Worm (Caenorhabditis elegans) whole organism, late embryonic: ENCODE results near the gene F23F12.13.
A peak's percentile ranks its signal among the peaks of the same experiment; 100 is the strongest.

Source experiments
- T23F11.4 ChIP-seq: fragments of 200-800 bp; sonication (Bioruptor generic); optimal IDR thresholded peaks from 2 replicates; lab custom pipeline; 2018; ENCODE audit warnings: mild to moderate bottlenecking, missing genetic modification characterization, missing compliant biosample characterization
- ahr-1 ChIP-seq: sonication (generic microtip); optimal IDR thresholded peaks from 2 replicates; lab custom pipeline; 2016; ENCODE audit warnings: missing genetic modification characterization, missing compliant biosample characterization
- ceh-14 ChIP-seq: sonication (generic microtip); optimal IDR thresholded peaks from 2 replicates; lab custom pipeline; 2016; ENCODE audit warnings: missing genotype, missing genetic modification characterization, missing compliant biosample characterization
- ceh-19 ChIP-seq: fragments of 200-800 bp; sonication (Bioruptor generic); optimal IDR thresholded peaks from 2 replicates; lab custom pipeline; 2018; ENCODE audit warnings: mild to moderate bottlenecking, missing genetic modification characterization, missing compliant biosample characterization
- ceh-24 ChIP-seq: sonication (generic microtip); optimal IDR thresholded peaks from 2 replicates; lab custom pipeline; 2016; ENCODE audit warnings: mild to moderate bottlenecking, missing genetic modification characterization, missing compliant biosample characterization
- ceh-45 ChIP-seq: fragments of 200-800 bp; sonication (Bioruptor generic); IDR thresholded peaks from 2 replicates; pipeline ENCODE4 v1.3.6; 2022; ENCODE audit warnings: missing genetic modification reagents, missing genetic modification characterization, missing compliant biosample characterization
- ceh-9 ChIP-seq: sonication (generic microtip); optimal IDR thresholded peaks from 2 replicates; lab custom pipeline; 2016; ENCODE audit warnings: mild to moderate bottlenecking, missing genetic modification characterization, inconsistent platforms, missing compliant biosample characterization
- che-1 ChIP-seq: sonication (generic microtip); optimal IDR thresholded peaks from 2 replicates; lab custom pipeline; 2016; ENCODE audit warnings: mild to moderate bottlenecking, missing genetic modification characterization, missing compliant biosample characterization
- dve-1 ChIP-seq: sonication (generic microtip); optimal IDR thresholded peaks from 2 replicates; lab custom pipeline; 2017; ENCODE audit warnings: antibody characterized with exemption, mild to moderate bottlenecking, missing genetic modification characterization, missing compliant biosample characterization
- elt-4 ChIP-seq: sonication (generic microtip); optimal IDR thresholded peaks from 2 replicates; lab custom pipeline; 2016; ENCODE audit warnings: missing genetic modification characterization, missing compliant biosample characterization
- ets-4 ChIP-seq: sonication (generic microtip); optimal IDR thresholded peaks from 2 replicates; lab custom pipeline; 2016; ENCODE audit warnings: missing genetic modification characterization, missing compliant biosample characterization
- fax-1 ChIP-seq: sonication (generic microtip); optimal IDR thresholded peaks from 2 replicates; lab custom pipeline; 2016; ENCODE audit warnings: missing genotype, missing genetic modification characterization, missing compliant biosample characterization
- fkh-6 ChIP-seq: sonication (generic microtip); optimal IDR thresholded peaks from 2 replicates; lab custom pipeline; 2016; ENCODE audit warnings: missing genetic modification characterization, missing compliant biosample characterization
- gmeb-2 ChIP-seq: sonication (generic microtip); optimal IDR thresholded peaks from 2 replicates; lab custom pipeline; 2016; ENCODE audit warnings: missing genetic modification characterization, inconsistent platforms, missing compliant biosample characterization
- madf-2 ChIP-seq: sonication (generic microtip); optimal IDR thresholded peaks from 2 replicates; lab custom pipeline; 2017; ENCODE audit warnings: missing genetic modification characterization, missing compliant biosample characterization
- npax-4 ChIP-seq: sonication (generic microtip); optimal IDR thresholded peaks from 2 replicates; lab custom pipeline; 2016; ENCODE audit warnings: missing genetic modification characterization, missing compliant biosample characterization
- pag-3 ChIP-seq: sonication (generic microtip); optimal IDR thresholded peaks from 2 replicates; lab custom pipeline; 2016; ENCODE audit warnings: missing compliant biosample characterization, missing genetic modification characterization, borderline replicate concordance
- pqm-1 ChIP-seq: sonication (generic microtip); optimal IDR thresholded peaks from 2 replicates; lab custom pipeline; 2016; ENCODE audit warnings: missing genetic modification characterization, missing compliant biosample characterization
- ref-2 ChIP-seq: sonication (generic microtip); optimal IDR thresholded peaks from 2 replicates; lab custom pipeline; 2016; ENCODE audit warnings: missing genetic modification characterization, missing compliant biosample characterization
- rnt-1 ChIP-seq: sonication (generic microtip); optimal IDR thresholded peaks from 2 replicates; lab custom pipeline; 2016; ENCODE audit warnings: missing genetic modification characterization, missing compliant biosample characterization
- sdc-2 ChIP-seq: sonication (generic microtip); optimal IDR thresholded peaks from 2 replicates; lab custom pipeline; 2016; ENCODE audit warnings: missing genotype, missing genetic modification characterization, missing compliant biosample characterization
- sox-2 ChIP-seq: fragments of 200-800 bp; sonication (Bioruptor generic); IDR thresholded peaks from 2 replicates; pipeline ENCODE4 v1.3.6; 2022; ENCODE audit warnings: missing genetic modification reagents, missing genetic modification characterization, missing compliant biosample characterization
- tbx-7 ChIP-seq: sonication (generic microtip); optimal IDR thresholded peaks from 2 replicates; lab custom pipeline; 2016; ENCODE audit warnings: missing genotype, missing genetic modification characterization, missing compliant biosample characterization
- ttx-3 ChIP-seq: sonication (generic microtip); optimal IDR thresholded peaks from 2 replicates; lab custom pipeline; 2016; ENCODE audit warnings: missing genetic modification reagents, missing genetic modification characterization, missing compliant biosample characterization
- unc-42 ChIP-seq: sonication (generic microtip); optimal IDR thresholded peaks from 2 replicates; lab custom pipeline; 2016; ENCODE audit warnings: missing genotype, missing genetic modification characterization, missing compliant biosample characterization
- unc-55 ChIP-seq: sonication (generic microtip); optimal IDR thresholded peaks from 2 replicates; lab custom pipeline; 2017; ENCODE audit warnings: missing biosample characterization, missing genetic modification reagents, missing genetic modification characterization
- ztf-16 ChIP-seq: sonication (generic microtip); optimal IDR thresholded peaks from 2 replicates; lab custom pipeline; 2017; ENCODE audit warnings: missing genetic modification characterization, missing compliant biosample characterization

Gene F23F12.13

DNA sequence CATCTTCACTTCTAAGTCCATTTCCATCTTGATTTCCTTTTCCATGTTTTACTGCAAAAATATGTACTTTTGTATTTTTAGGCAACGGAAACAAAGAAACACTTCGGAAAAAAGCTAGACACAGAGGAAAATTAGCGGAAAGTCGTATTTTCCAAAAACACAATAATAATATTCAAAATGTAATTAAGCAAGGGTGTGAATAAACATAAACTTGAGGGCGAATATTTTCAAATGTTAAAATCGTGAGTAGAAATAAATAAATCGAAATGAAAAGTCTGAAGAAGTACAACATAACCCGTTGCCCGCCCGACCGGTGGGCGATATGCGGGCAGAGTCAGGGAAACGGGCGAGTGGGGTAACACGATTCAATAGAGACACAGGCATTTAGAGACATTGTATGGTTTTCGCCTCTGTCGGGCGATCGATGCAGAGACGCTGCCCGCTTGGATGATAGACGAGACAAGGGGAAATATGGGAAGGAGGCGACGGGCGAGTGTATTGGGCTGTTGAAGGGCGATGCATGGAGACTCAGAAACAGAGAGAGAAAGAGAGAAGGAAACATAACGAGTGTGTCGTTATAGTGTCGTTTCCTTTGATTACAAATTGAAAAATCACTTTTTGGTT, 41.6 kb downstream of the F23F12.13 start, which contains the start of gene C09E7.4 (continued):
- TF ChIP-seq ceh-9, result no peak
- TF ChIP-seq tbx-7 (tag; lab: Kevin White, UChicago), result no peak
- TF ChIP-seq sox-2 (GFP tag; lab: Robert Waterston, UW), result no peak
- no peak for TF ChIP-seq madf-2 (tag; lab: Kevin White, UChicago)
- peak; percentile 46 for TF ChIP-seq rnt-1
- no peak for TF ChIP-seq ref-2 (tag; lab: Kevin White, UChicago)
- no peak for TF ChIP-seq dve-1 (tag; lab: Kevin White, UChicago)
- TF ChIP-seq ceh-24, result no peak
- TF ChIP-seq ttx-3, result no peak
- peak; percentile 8 for TF ChIP-seq che-1 (tag; lab: Kevin White, UChicago)
- peak; percentile 26 for TF ChIP-seq pag-3
- TF ChIP-seq sdc-2 (tag; lab: Kevin White, UChicago), result peak; percentile 59
- TF ChIP-seq T23F11.4 (GFP tag; lab: Kevin White, UChicago), result peak; percentile 48
- no peak for TF ChIP-seq pqm-1
- peak; percentile 16 for TF ChIP-seq ets-4 (tag; lab: Kevin White, UChicago)
- no peak for TF ChIP-seq gmeb-2 (tag; lab: Kevin White, UChicago)
- no peak for TF ChIP-seq ceh-19
- peak; percentile 69 for TF ChIP-seq ceh-14 (tag; lab: Kevin White, UChicago)
- no peak for TF ChIP-seq fkh-6
- TF ChIP-seq ahr-1, result no peak
- no peak for TF ChIP-seq ceh-45 (GFP tag; lab: Robert Waterston, UW)
- no peak for TF ChIP-seq elt-4
- no peak for TF ChIP-seq ztf-16 (tag; lab: Kevin White, UChicago)
- TF ChIP-seq unc-55 (GFP tag; lab: Kevin White, UChicago), result peak; percentile 94
- TF ChIP-seq unc-42 (tag; lab: Kevin White, UChicago), result peak; percentile 68
- TF ChIP-seq npax-4 (tag; lab: Kevin White, UChicago), result no peak
- no peak for TF ChIP-seq fax-1
